ENCODE assay signal across 1 fruit fly cellular context in genomic region chr3L:15275469-15276153, dm6.
TF ChIP-seq lines count a peak whose summit lies in the region.

No protein-coding gene starts in this region.

TF ChIP-seq in whole organism, embryonic, 481 proteins besides CTCF, POLR2A, EP300 and RAD21 (continued from another document and continues in another):
- peak; percentile 59 for TF ChIP-seq CG2678 (tag; optimal IDR thresholded peaks at IDR 0.05; lab: Kevin White, UChicago)
- no peak for TF ChIP-seq toy (GFP tag; IDR thresholded peaks at IDR 0.05; lab: Robert Waterston, UW)
- peak; percentile 22 for TF ChIP-seq Hr3 (GFP tag; optimal IDR thresholded peaks at IDR 0.05; lab: Kevin White, UChicago)
- TF ChIP-seq sug (tag; optimal IDR thresholded peaks at IDR 0.05; lab: Kevin White, UChicago): no peak
- TF ChIP-seq CG6272 (GFP tag; IDR thresholded peaks at IDR 0.05; lab: Robert Waterston, UW): no peak
- no peak for TF ChIP-seq nom (GFP tag; optimal IDR thresholded peaks at IDR 0.05; lab: Kevin White, UChicago)
- TF ChIP-seq CG4424 (GFP tag; optimal IDR thresholded peaks at IDR 0.05; lab: Kevin White, UChicago): peak; percentile 15
- TF ChIP-seq slp2 (GFP tag; optimal IDR thresholded peaks at IDR 0.05; lab: Kevin White, UChicago): no peak
- peak; percentile 39 for TF ChIP-seq CG18262 (tag; optimal IDR thresholded peaks at IDR 0.05; lab: Kevin White, UChicago)
- no peak for TF ChIP-seq gsb (GFP tag; IDR thresholded peaks at IDR 0.05; lab: Robert Waterston, UW)
- TF ChIP-seq sisA (GFP tag; IDR thresholded peaks at IDR 0.05; lab: Robert Waterston, UW): 0 out of 2 replicates have a peak, but pooled peaks have one; percentile 11
- peak; percentile 15 for TF ChIP-seq oc (tag; optimal IDR thresholded peaks at IDR 0.05; lab: Kevin White, UChicago)
- no peak for TF ChIP-seq usp (GFP tag; optimal IDR thresholded peaks at IDR 0.05; lab: Kevin White, UChicago)
- TF ChIP-seq CG9215 (GFP tag; IDR thresholded peaks at IDR 0.05; lab: Robert Waterston, UW): no peak
- TF ChIP-seq lbe (GFP tag; optimal IDR thresholded peaks at IDR 0.05; lab: Kevin White, UChicago): no peak
- peak in 1 of 2 experiments; percentile 28 for TF ChIP-seq Eip74EF (GFP tag; optimal IDR thresholded peaks at IDR 0.05; lab: Kevin White, UChicago)
- TF ChIP-seq CG17328 (GFP tag; IDR thresholded peaks at IDR 0.05; lab: Robert Waterston, UW): no peak
- TF ChIP-seq CG8765 (GFP tag; IDR thresholded peaks at IDR 0.05; lab: Robert Waterston, UW): no peak
- no peak for TF ChIP-seq CG1832 (GFP tag; optimal IDR thresholded peaks at IDR 0.05; lab: Kevin White, UChicago)
- no peak for TF ChIP-seq CG3995 (GFP tag; optimal IDR thresholded peaks at IDR 0.05; lab: Kevin White, UChicago)
- 0 out of 2 replicates have a peak, but pooled peaks have one; percentile 15 for TF ChIP-seq CG10366 (GFP tag; IDR thresholded peaks at IDR 0.05; lab: Robert Waterston, UW)
- no peak for TF ChIP-seq en (GFP tag; optimal IDR thresholded peaks at IDR 0.05; lab: Kevin White, UChicago)
- 0 out of 3 replicates have a peak, but pooled peaks have one; percentile 21 for TF ChIP-seq Opbp (GFP tag; IDR thresholded peaks at IDR 0.05; lab: Robert Waterston, UW; ENCODE audit: partially characterized antibody)
- no peak for TF ChIP-seq otp (GFP tag; IDR thresholded peaks at IDR 0.05; lab: Robert Waterston, UW)
- TF ChIP-seq CG42726 (GFP tag; IDR thresholded peaks at IDR 0.05; lab: Robert Waterston, UW; ENCODE audit: partially characterized antibody): no peak
- peak; percentile 44 for TF ChIP-seq Sox102F (GFP tag; optimal IDR thresholded peaks at IDR 0.05; lab: Kevin White, UChicago)
- TF ChIP-seq jumu (GFP tag; optimal IDR thresholded peaks at IDR 0.05; lab: Kevin White, UChicago): no peak
- no peak for TF ChIP-seq Hand (GFP tag; optimal IDR thresholded peaks at IDR 0.05; lab: Kevin White, UChicago)
- no peak for TF ChIP-seq CG10462 (GFP tag; optimal IDR thresholded peaks at IDR 0.05; lab: Kevin White, UChicago)
- TF ChIP-seq CG11247 (GFP tag; IDR thresholded peaks at IDR 0.05; lab: Robert Waterston, UW): no peak
- no peak for TF ChIP-seq CG2199 (GFP tag; IDR thresholded peaks at IDR 0.05; lab: Robert Waterston, UW)
- no peak for TF ChIP-seq CG4360 (GFP tag; IDR thresholded peaks at IDR 0.05; lab: Robert Waterston, UW)
- TF ChIP-seq knrl (GFP tag; IDR thresholded peaks at IDR 0.05; lab: Robert Waterston, UW; ENCODE audit: partially characterized antibody): no peak
- no peak for TF ChIP-seq repo (GFP tag; optimal IDR thresholded peaks at IDR 0.05; lab: Kevin White, UChicago)
- peak; percentile 50 for TF ChIP-seq CG14710 (tag; optimal IDR thresholded peaks at IDR 0.05; lab: Kevin White, UChicago)
- TF ChIP-seq Dad (GFP tag; optimal IDR thresholded peaks at IDR 0.05; lab: Kevin White, UChicago): no peak
- no peak for TF ChIP-seq Poxn (GFP tag; IDR thresholded peaks at IDR 0.05; lab: Robert Waterston, UW)
- TF ChIP-seq CG8478 (optimal IDR thresholded peaks at IDR 0.05; lab: Kevin White, UChicago): no peak
- no peak for TF ChIP-seq CG8359 (GFP tag; optimal IDR thresholded peaks at IDR 0.05; lab: Kevin White, UChicago; ENCODE audit: borderline replicate concordance)
- TF ChIP-seq trh (GFP tag; optimal IDR thresholded peaks at IDR 0.05; lab: Kevin White, UChicago): no peak
- no peak for TF ChIP-seq gt (GFP tag; IDR thresholded peaks at IDR 0.05; lab: Robert Waterston, UW)
- no peak for TF ChIP-seq CG8944 (GFP tag; optimal IDR thresholded peaks at IDR 0.05; lab: Kevin White, UChicago)
- TF ChIP-seq gcm2 (GFP tag; optimal IDR thresholded peaks at IDR 0.05; lab: Kevin White, UChicago): no peak
- TF ChIP-seq CG13123 (GFP tag; optimal IDR thresholded peaks at IDR 0.05; lab: Kevin White, UChicago): no peak
- no peak for TF ChIP-seq tup (GFP tag; optimal IDR thresholded peaks at IDR 0.05; lab: Kevin White, UChicago)
- no peak for TF ChIP-seq ken (GFP tag; IDR thresholded peaks at IDR 0.05; lab: Robert Waterston, UW)
- no peak for TF ChIP-seq Sin3A (optimal IDR thresholded peaks at IDR 0.05; lab: Kevin White, UChicago)
- no peak for TF ChIP-seq Mad (GFP tag; optimal IDR thresholded peaks at IDR 0.05; lab: Kevin White, UChicago)
- no peak for TF ChIP-seq CG33557 (GFP tag; optimal IDR thresholded peaks at IDR 0.05; lab: Kevin White, UChicago)
- TF ChIP-seq Nf-YC (tag; optimal IDR thresholded peaks at IDR 0.05; lab: Kevin White, UChicago): no peak
- no peak for TF ChIP-seq prd (optimal IDR thresholded peaks at IDR 0.05; lab: Kevin White, UChicago)
- peak; percentile 12; the same call in 1 of the 3 replicates for TF ChIP-seq prd (GFP tag; IDR thresholded peaks at IDR 0.05; lab: Robert Waterston, UW)
- no peak for TF ChIP-seq CG14441 (GFP tag; IDR thresholded peaks at IDR 0.05; lab: Robert Waterston, UW)
- peak in 1 of 2 experiments; percentile 78 for TF ChIP-seq Hr51 (GFP tag; optimal IDR thresholded peaks at IDR 0.05; lab: Kevin White, UChicago)
- no peak for TF ChIP-seq CG3726 (GFP tag; IDR thresholded peaks at IDR 0.05; lab: Robert Waterston, UW)
- TF ChIP-seq CG7372 (GFP tag; IDR thresholded peaks at IDR 0.05; lab: Robert Waterston, UW): no peak
- no peak for TF ChIP-seq CG9817 (tag; optimal IDR thresholded peaks at IDR 0.05; lab: Kevin White, UChicago)
- peak; percentile 2 for TF ChIP-seq BtbVII (GFP tag; optimal IDR thresholded peaks at IDR 0.05; lab: Kevin White, UChicago)
- TF ChIP-seq mld (GFP tag; IDR thresholded peaks at IDR 0.05; lab: Robert Waterston, UW; ENCODE audit: partially characterized antibody): no peak
- TF ChIP-seq CG4707 (GFP tag; optimal IDR thresholded peaks at IDR 0.05; lab: Kevin White, UChicago): no peak
- no peak for TF ChIP-seq ERR (GFP tag; optimal IDR thresholded peaks at IDR 0.05; lab: Kevin White, UChicago)
- no peak for TF ChIP-seq fd3F (GFP tag; optimal IDR thresholded peaks at IDR 0.05; lab: Kevin White, UChicago)
- no peak for TF ChIP-seq pho (GFP tag; optimal IDR thresholded peaks at IDR 0.05; lab: Kevin White, UChicago)
- TF ChIP-seq gcm (GFP tag; optimal IDR thresholded peaks at IDR 0.05; lab: Kevin White, UChicago): no peak
- 0 out of 2 replicates have a peak, but pooled peaks have one; percentile 11 for TF ChIP-seq HLH3B (GFP tag; IDR thresholded peaks at IDR 0.05; lab: Robert Waterston, UW)
- TF ChIP-seq CG11695 (GFP tag; IDR thresholded peaks at IDR 0.05; lab: Robert Waterston, UW): 0 out of 3 replicates have a peak, but pooled peaks have one; percentile 24
- no peak for TF ChIP-seq Trl (optimal IDR thresholded peaks at IDR 0.05; lab: Kevin White, UChicago)
- no peak for TF ChIP-seq Trl (GFP tag; optimal IDR thresholded peaks at IDR 0.05; lab: Kevin White, UChicago)
- no peak for TF ChIP-seq eyg (GFP tag; optimal IDR thresholded peaks at IDR 0.05; lab: Kevin White, UChicago)
- peak; percentile 5 for TF ChIP-seq CG10209 (GFP tag; optimal IDR thresholded peaks at IDR 0.05; lab: Kevin White, UChicago)
- no peak for TF ChIP-seq CG31365 (tag; optimal IDR thresholded peaks at IDR 0.05; lab: Kevin White, UChicago)
- no peak for TF ChIP-seq Ets97D (GFP tag; optimal IDR thresholded peaks at IDR 0.05; lab: Kevin White, UChicago)
- no peak for TF ChIP-seq CG18476 (GFP tag; optimal IDR thresholded peaks at IDR 0.05; lab: Kevin White, UChicago)
- peak; percentile 67 for TF ChIP-seq CoRest (tag; optimal IDR thresholded peaks at IDR 0.05; lab: Kevin White, UChicago)
- TF ChIP-seq CG12155 (GFP tag; optimal IDR thresholded peaks at IDR 0.05; lab: Kevin White, UChicago): no peak
- no peak for TF ChIP-seq emc (GFP tag; optimal IDR thresholded peaks at IDR 0.05; lab: Kevin White, UChicago)
- TF ChIP-seq ap (GFP tag; IDR thresholded peaks at IDR 0.05; lab: Robert Waterston, UW): no peak
- TF ChIP-seq gfzf (GFP tag; optimal IDR thresholded peaks at IDR 0.05; lab: Kevin White, UChicago): no peak
- TF ChIP-seq dan (GFP tag; IDR thresholded peaks at IDR 0.05; lab: Robert Waterston, UW): no peak
- TF ChIP-seq Hr39 (optimal IDR thresholded peaks at IDR 0.05; lab: Kevin White, UChicago): no peak
- no peak for TF ChIP-seq MESR4 (GFP tag; optimal IDR thresholded peaks at IDR 0.05; lab: Kevin White, UChicago)
- TF ChIP-seq az2 (GFP tag; optimal IDR thresholded peaks at IDR 0.05; lab: Kevin White, UChicago): peak; percentile 25
- no peak for TF ChIP-seq Tbp (GFP tag; optimal IDR thresholded peaks at IDR 0.05; lab: Kevin White, UChicago)
- TF ChIP-seq CG12744 (GFP tag; optimal IDR thresholded peaks at IDR 0.05; lab: Kevin White, UChicago): no peak
- TF ChIP-seq al (GFP tag; IDR thresholded peaks at IDR 0.05; lab: Robert Waterston, UW): no peak
- TF ChIP-seq hth (optimal IDR thresholded peaks at IDR 0.05; lab: Kevin White, UChicago): no peak
- TF ChIP-seq NC2α (GFP tag; optimal IDR thresholded peaks at IDR 0.05; lab: Kevin White, UChicago): no peak
- no peak for TF ChIP-seq tx (GFP tag; optimal IDR thresholded peaks at IDR 0.05; lab: Kevin White, UChicago)
- TF ChIP-seq CG13624 (GFP tag; optimal IDR thresholded peaks at IDR 0.05; lab: Kevin White, UChicago): no peak
- TF ChIP-seq psq (GFP tag; optimal IDR thresholded peaks at IDR 0.05; lab: Kevin White, UChicago): no peak
- TF ChIP-seq crc (GFP tag; optimal IDR thresholded peaks at IDR 0.05; lab: Kevin White, UChicago): no peak
- peak; percentile 8 for TF ChIP-seq CG13775 (GFP tag; optimal IDR thresholded peaks at IDR 0.05; lab: Kevin White, UChicago)
- TF ChIP-seq CG34422 (GFP tag; IDR thresholded peaks at IDR 0.05; lab: Robert Waterston, UW): no peak
- TF ChIP-seq slou (GFP tag; optimal IDR thresholded peaks at IDR 0.05; lab: Kevin White, UChicago): peak; percentile 3
- peak; percentile 67 for TF ChIP-seq PHDP (tag; optimal IDR thresholded peaks at IDR 0.05; lab: Kevin White, UChicago)
- no peak for TF ChIP-seq Six4 (GFP tag; optimal IDR thresholded peaks at IDR 0.05; lab: Kevin White, UChicago)
- TF ChIP-seq slbo (GFP tag; IDR thresholded peaks at IDR 0.05; lab: Robert Waterston, UW): 0 out of 2 replicates have a peak, but pooled peaks have one; percentile 13
- TF ChIP-seq CG33213 (GFP tag; optimal IDR thresholded peaks at IDR 0.05; lab: Kevin White, UChicago): no peak
- peak; percentile 56 for TF ChIP-seq Oli (tag; optimal IDR thresholded peaks at IDR 0.05; lab: Kevin White, UChicago)
- TF ChIP-seq gro (GFP tag; optimal IDR thresholded peaks at IDR 0.05; lab: Kevin White, UChicago): no peak
- no peak for TF ChIP-seq Antp (GFP tag; optimal IDR thresholded peaks at IDR 0.05; lab: Kevin White, UChicago)
- no peak for TF ChIP-seq org-1 (GFP tag; optimal IDR thresholded peaks at IDR 0.05; lab: Kevin White, UChicago)
- TF ChIP-seq sc (optimal IDR thresholded peaks at IDR 0.05; lab: Kevin White, UChicago): no peak
- TF ChIP-seq sc (GFP tag; optimal IDR thresholded peaks at IDR 0.05; lab: Kevin White, UChicago): no peak
- TF ChIP-seq CG9727 (GFP tag; optimal IDR thresholded peaks at IDR 0.05; lab: Kevin White, UChicago): peak; percentile 26
- no peak for TF ChIP-seq CG10654 (GFP tag; optimal IDR thresholded peaks at IDR 0.05; lab: Kevin White, UChicago)
- no peak for TF ChIP-seq Dfd (GFP tag; optimal IDR thresholded peaks at IDR 0.05; lab: Kevin White, UChicago)
- TF ChIP-seq ewg (GFP tag; optimal IDR thresholded peaks at IDR 0.05; lab: Kevin White, UChicago): no peak
- no peak for TF ChIP-seq Dip2 (GFP tag; IDR thresholded peaks at IDR 0.05; lab: Robert Waterston, UW)
- peak; percentile 52 for TF ChIP-seq nmo (GFP tag; optimal IDR thresholded peaks at IDR 0.05; lab: Kevin White, UChicago)
- no peak for TF ChIP-seq CG14014 (GFP tag; IDR thresholded peaks at IDR 0.05; lab: Robert Waterston, UW)
- TF ChIP-seq CG1603 (tag; optimal IDR thresholded peaks at IDR 0.05; lab: Kevin White, UChicago): no peak
- no peak for TF ChIP-seq HmgD (GFP tag; optimal IDR thresholded peaks at IDR 0.05; lab: Kevin White, UChicago)
- no peak for TF ChIP-seq CG6175 (GFP tag; IDR thresholded peaks at IDR 0.05; lab: Robert Waterston, UW)
- peak; percentile 63 for TF ChIP-seq CG11504 (tag; optimal IDR thresholded peaks at IDR 0.05; lab: Kevin White, UChicago)
- TF ChIP-seq CG15073 (GFP tag; optimal IDR thresholded peaks at IDR 0.05; lab: Kevin White, UChicago): no peak
- peak; percentile 46 for TF ChIP-seq Meics (GFP tag; optimal IDR thresholded peaks at IDR 0.05; lab: Kevin White, UChicago)
- TF ChIP-seq CG1529 (GFP tag; optimal IDR thresholded peaks at IDR 0.05; lab: Kevin White, UChicago): no peak
- no peak for TF ChIP-seq Stat92E (GFP tag; optimal IDR thresholded peaks at IDR 0.05; lab: Kevin White, UChicago)
- no peak for TF ChIP-seq CG10543 (GFP tag; optimal IDR thresholded peaks at IDR 0.05; lab: Kevin White, UChicago)
- no peak for TF ChIP-seq Pdp1 (GFP tag; optimal IDR thresholded peaks at IDR 0.05; lab: Kevin White, UChicago)
- peak; percentile 41 for TF ChIP-seq CG2120 (GFP tag; optimal IDR thresholded peaks at IDR 0.05; lab: Kevin White, UChicago)
- TF ChIP-seq run (tag; optimal IDR thresholded peaks at IDR 0.05; lab: Kevin White, UChicago): peak; percentile 30
- no peak for TF ChIP-seq Gsc (GFP tag; IDR thresholded peaks at IDR 0.05; lab: Robert Waterston, UW)
- no peak for TF ChIP-seq CG15479 (GFP tag; optimal IDR thresholded peaks at IDR 0.05; lab: Kevin White, UChicago)
- no peak for TF ChIP-seq tna (GFP tag; IDR thresholded peaks at IDR 0.05; lab: Robert Waterston, UW; ENCODE audit: partially characterized antibody)
- TF ChIP-seq CG18011 (GFP tag; optimal IDR thresholded peaks at IDR 0.05; lab: Kevin White, UChicago): no peak
- no peak for TF ChIP-seq NK7.1 (GFP tag; optimal IDR thresholded peaks at IDR 0.05; lab: Kevin White, UChicago)
- no peak for TF ChIP-seq CG3407 (GFP tag; optimal IDR thresholded peaks at IDR 0.05; lab: Kevin White, UChicago)
- no peak for TF ChIP-seq BEAF-32 (GFP tag; optimal IDR thresholded peaks at IDR 0.05; lab: Kevin White, UChicago)
- TF ChIP-seq CkIIα-i1 (GFP tag; IDR thresholded peaks at IDR 0.05; lab: Robert Waterston, UW): no peak
- TF ChIP-seq CG5180 (GFP tag; optimal IDR thresholded peaks at IDR 0.05; lab: Kevin White, UChicago): no peak
- no peak for TF ChIP-seq seq (GFP tag; IDR thresholded peaks at IDR 0.05; lab: Robert Waterston, UW)
- TF ChIP-seq zfh1 (GFP tag; IDR thresholded peaks at IDR 0.05; lab: Robert Waterston, UW): no peak
- no peak for TF ChIP-seq sens-2 (GFP tag; IDR thresholded peaks at IDR 0.05; lab: Robert Waterston, UW)
- no peak for TF ChIP-seq peb (GFP tag; IDR thresholded peaks at IDR 0.05; lab: Robert Waterston, UW)
- peak; percentile 3 for TF ChIP-seq Med (GFP tag; lab: Kevin White, UChicago)
- TF ChIP-seq CG6683 (GFP tag; optimal IDR thresholded peaks at IDR 0.05; lab: Kevin White, UChicago): peak; percentile 13
- peak; percentile 31 for TF ChIP-seq Fer1 (GFP tag; optimal IDR thresholded peaks at IDR 0.05; lab: Kevin White, UChicago)
